Worm (Caenorhabditis elegans) whole organism, L3 larva: ENCODE data around the gene ebp-3.

ENCODE experiments used
- ceh-16 ChIP-seq: sonication (generic microtip); optimal IDR thresholded peaks from 2 replicates; lab custom pipeline; 2017; ENCODE audit warnings: missing biosample characterization, missing genetic modification characterization
- elt-1 ChIP-seq: fragments of 150-350 bp; optimal IDR thresholded peaks from 2 replicates; lab custom pipeline; 2014; ENCODE audit warnings: missing biosample characterization, missing genetic modification characterization
- elt-2 ChIP-seq: sonication (generic microtip); optimal IDR thresholded peaks from 2 replicates; lab custom pipeline; 2016; ENCODE audit warnings: missing genetic modification reagents, mild to moderate bottlenecking, missing genetic modification characterization, missing compliant biosample characterization
- elt-3 ChIP-seq, 3 experiments: fragments of 150-350 bp in 1 of 3; sonication (generic microtip) in 2 of 3; optimal IDR thresholded peaks; 2 replicates in 2 of 3; 4 replicates in 1 of 3; lab custom pipeline; 2014 to 2017; ENCODE audit warnings: missing biosample characterization in 3 of 3, missing genetic modification characterization in 3 of 3
- lsy-12 ChIP-seq: sonication (generic microtip); optimal IDR thresholded peaks from 2 replicates; lab custom pipeline; 2016; ENCODE audit warnings: mild to moderate bottlenecking, missing genetic modification characterization, missing compliant biosample characterization
- nfya-1 ChIP-seq: sonication (generic microtip); optimal IDR thresholded peaks from 2 replicates; lab custom pipeline; 2017; ENCODE audit warnings: missing genetic modification characterization, mild to moderate bottlenecking, missing compliant biosample characterization, antibody characterized with exemption, moderate library complexity; ENCODE audit not compliant: insufficient read depth
- nhr-76 ChIP-seq: fragments of 150-350 bp; sonication (generic microtip); optimal IDR thresholded peaks from 5 replicates; lab custom pipeline; 2014; ENCODE audit warnings: missing biosample characterization, missing genetic modification characterization
- ztf-4 ChIP-seq: fragments of 150-350 bp; optimal IDR thresholded peaks from 2 replicates; lab custom pipeline; 2014; ENCODE audit warnings: missing biosample characterization, missing genetic modification characterization

ebp-3 gene

ce11 chrV:18109449-18109848, 53.7 kb downstream of the ebp-3 start:
- TF ChIP-seq ceh-16 (tag; lab: Kevin White, UChicago) (no peak), nhr-76 (no peak), nfya-1 (tag; lab: Kevin White, UChicago) (no peak), elt-3 (tag; optimal IDR thresholded peaks at IDR 0.05; lab: Kevin White, UChicago) (no peak), ztf-4 (tag; lab: Kevin White, UChicago) (no peak), elt-1 (tag; lab: Kevin White, UChicago) (no peak), lsy-12 (tag; lab: Kevin White, UChicago) (no peak), elt-2 (tag; lab: Kevin White, UChicago) (no peak)
